Worm (Caenorhabditis elegans) whole organism, L1 larva: ENCODE data around the gene znfx-1.

Experiments
- mep-1 ChIP-seq: fragments of 150-350 bp; optimal IDR thresholded peaks from 2 replicates; lab custom pipeline; 2014; ENCODE audit warnings: missing biosample characterization, missing genetic modification characterization
- pqm-1 ChIP-seq: sonication (generic microtip); optimal IDR thresholded peaks from 3 replicates; lab custom pipeline; 2017; ENCODE audit warnings: missing biosample characterization, missing genetic modification characterization
- unc-62 ChIP-seq: fragments of 150-350 bp; optimal IDR thresholded peaks from 2 replicates; lab custom pipeline; 2014; ENCODE audit warnings: missing biosample characterization, missing genetic modification reagents, missing genetic modification characterization

DNA sequence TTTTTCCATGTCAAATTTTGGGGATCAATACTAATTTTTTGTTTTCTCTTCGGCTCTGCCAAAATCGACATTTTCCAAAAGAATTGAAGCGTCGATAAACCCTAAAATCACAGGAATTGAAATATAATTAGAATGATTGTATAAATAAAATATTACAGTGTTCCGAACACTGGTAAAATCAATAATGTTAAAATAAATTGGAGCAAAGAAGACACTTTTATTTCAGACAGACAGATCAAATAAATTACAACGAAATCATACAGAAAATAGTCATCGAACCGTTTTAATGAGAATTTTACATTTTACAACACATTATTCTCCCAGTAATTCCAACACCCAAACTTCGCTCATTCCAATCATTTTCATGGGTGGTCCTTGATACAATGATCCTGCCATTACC, 45.7 kb upstream of the znfx-1 start, which contains the start of gene T23G7.3:
- TF ChIP-seq mep-1 (tag; lab: Kevin White, UChicago) (no peak), pqm-1 (tag; lab: Kevin White, UChicago) (no peak), unc-62 (GFP tag; lab: Kevin White, UChicago) (no peak)
